Worm (Caenorhabditis elegans) whole organism, early embryonic: ENCODE measurements around the gene pld-1.

Experiments
- ama-1 ChIP-seq: fragments of 150-350 bp; optimal IDR thresholded peaks from 2 replicates; lab custom pipeline; 2014
- ets-7 ChIP-seq: sonication (generic microtip); optimal IDR thresholded peaks from 2 replicates; lab custom pipeline; 2016; ENCODE audit warnings: missing genotype, missing genetic modification characterization, missing compliant biosample characterization

ce11 chrII:5109693-5110092 is 18.2 kb upstream of the pld-1 start, which contains the start of gene F09C12.2:
- TF ChIP-seq ama-1 (lab: Kevin White, UChicago): no peak
- no peak for TF ChIP-seq ets-7 (tag; lab: Kevin White, UChicago)
